Fruit fly (Drosophila melanogaster) whole organism, embryonic: Measurements from ENCODE around the gene CG4009.

Experiments used
- CG10321 ChIP-seq: fragments of 200-800 bp; sonication (Bioruptor generic); IDR thresholded peaks from 2 replicates; pipeline ENCODE4 v1.3.6; 2022; ENCODE audit warnings: missing biosample characterization, missing genetic modification characterization
- CG10959 ChIP-seq: fragments of 200-800 bp; sonication (Bioruptor generic); IDR thresholded peaks from 2 replicates; pipeline ENCODE4 v1.3.6; 2022; ENCODE audit warnings: missing biosample characterization, missing genetic modification characterization
- CG10979 ChIP-seq: fragments of 200-800 bp; sonication (Bioruptor generic); optimal IDR thresholded peaks from 2 replicates; lab custom pipeline; 2018; ENCODE audit warnings: missing biosample characterization, mild to moderate bottlenecking, missing genetic modification characterization, moderate library complexity
- CG12659 ChIP-seq: fragments of 200-800 bp; sonication (Bioruptor generic); optimal IDR thresholded peaks from 3 replicates; lab custom pipeline; 2017; ENCODE audit warnings: mild to moderate bottlenecking, missing biosample characterization, missing genetic modification reagents, missing genetic modification characterization
- CG13424 ChIP-seq: fragments of 200-800 bp; sonication (Bioruptor generic); optimal IDR thresholded peaks from 2 replicates; lab custom pipeline; 2019; ENCODE audit warnings: missing biosample characterization, mild to moderate bottlenecking, missing genetic modification characterization, moderate library complexity
- CG13775 ChIP-seq: fragments of 200-800 bp; sonication (Bioruptor generic); optimal IDR thresholded peaks from 3 replicates; lab custom pipeline; 2017; ENCODE audit warnings: missing biosample characterization, mild to moderate bottlenecking, missing genetic modification characterization
- CG14441 ChIP-seq: fragments of 200-800 bp; sonication (Bioruptor generic); IDR thresholded peaks from 2 replicates; pipeline ENCODE4 v1.3.6; 2022; ENCODE audit warnings: missing biosample characterization, missing genetic modification characterization
- CG14667 ChIP-seq: fragments of 200-800 bp; sonication (Bioruptor generic); IDR thresholded peaks from 2 replicates; pipeline ENCODE4 v1.3.6; 2022; ENCODE audit warnings: missing biosample characterization, missing genetic modification characterization
- CG14710 ChIP-seq: fragments of 200-800 bp; sonication (Bioruptor generic); optimal IDR thresholded peaks from 3 replicates; lab custom pipeline; 2019; ENCODE audit warnings: missing biosample characterization, mild to moderate bottlenecking, missing genetic modification characterization, moderate library complexity
- CG15696 ChIP-seq: fragments of 200-800 bp; sonication (Bioruptor generic); optimal IDR thresholded peaks from 2 replicates; lab custom pipeline; 2019; ENCODE audit warnings: missing biosample characterization, mild to moderate bottlenecking, missing genetic modification characterization, moderate library complexity
- CG1603 ChIP-seq: fragments of 200-800 bp; sonication (Bioruptor generic); optimal IDR thresholded peaks from 2 replicates; lab custom pipeline; 2019; ENCODE audit warnings: missing biosample characterization, mild to moderate bottlenecking, missing genetic modification characterization, moderate library complexity
- CG31224 ChIP-seq: fragments of 200-800 bp; sonication (Bioruptor generic); IDR thresholded peaks from 2 replicates; pipeline ENCODE4 v1.3.6; 2022; ENCODE audit warnings: missing biosample characterization, missing genetic modification characterization
- CG6175 ChIP-seq: fragments of 200-800 bp; sonication (Bioruptor generic); IDR thresholded peaks from 3 replicates; pipeline ENCODE4 v1.3.6; 2022; ENCODE audit warnings: missing biosample characterization, missing genetic modification characterization
- CG6791 ChIP-seq: fragments of 200-800 bp; sonication (Bioruptor generic); IDR thresholded peaks from 3 replicates; pipeline ENCODE4 v1.3.6; 2022; ENCODE audit warnings: missing biosample characterization, missing genetic modification characterization; ENCODE audit not compliant: partially characterized antibody
- CG7271 ChIP-seq: fragments of 200-800 bp; sonication (Bioruptor generic); optimal IDR thresholded peaks from 2 replicates; lab custom pipeline; 2018; ENCODE audit warnings: missing biosample characterization, mild to moderate bottlenecking, missing genetic modification characterization, moderate library complexity
- CG8924 ChIP-seq: fragments of 200-800 bp; optimal IDR thresholded peaks from 3 replicates; lab custom pipeline; 2019; ENCODE audit warnings: missing biosample characterization, mild to moderate bottlenecking, missing genetic modification characterization, moderate library complexity
- CG9817 ChIP-seq: fragments of 200-800 bp; sonication (Bioruptor generic); optimal IDR thresholded peaks from 2 replicates; lab custom pipeline; 2018; ENCODE audit warnings: missing biosample characterization, mild to moderate bottlenecking, missing genetic modification characterization, moderate library complexity
- Gsc ChIP-seq: fragments of 200-800 bp; sonication (Bioruptor generic); IDR thresholded peaks from 2 replicates; pipeline ENCODE4 v1.3.6; 2022; ENCODE audit warnings: missing biosample characterization, missing genetic modification characterization
- H15 ChIP-seq: fragments of 200-800 bp; sonication (Bioruptor generic); IDR thresholded peaks from 3 replicates; pipeline ENCODE4 v1.3.6; 2022; ENCODE audit warnings: missing biosample characterization, missing genetic modification characterization
- Hr3 ChIP-seq: fragments of 200-800 bp; sonication (Bioruptor generic); optimal IDR thresholded peaks from 3 replicates; lab custom pipeline; 2016; ENCODE audit warnings: missing biosample characterization, missing genetic modification characterization
- Hr51 ChIP-seq, 2 experiments: fragments of 200-800 bp; sonication (Bioruptor generic); optimal IDR thresholded peaks; 2 replicates in 1 of 2; 3 replicates in 1 of 2; lab custom pipeline; 2016 to 2018; ENCODE audit warnings: missing biosample characterization in 2 of 2, missing genetic modification characterization in 2 of 2, mild to moderate bottlenecking in 1 of 2, moderate library complexity in 1 of 2
- Mad ChIP-seq: fragments of 200-800 bp; sonication (Bioruptor generic); optimal IDR thresholded peaks from 2 replicates; lab custom pipeline; 2016; ENCODE audit warnings: missing biosample characterization, missing genetic modification characterization
- NK7.1 ChIP-seq: fragments of 200-800 bp; sonication (Bioruptor generic); optimal IDR thresholded peaks from 3 replicates; lab custom pipeline; 2016; ENCODE audit warnings: missing biosample characterization, missing genetic modification characterization
- Nf-YC ChIP-seq: fragments of 200-800 bp; optimal IDR thresholded peaks from 3 replicates; lab custom pipeline; 2019; ENCODE audit warnings: missing biosample characterization, mild to moderate bottlenecking, missing genetic modification characterization, moderate library complexity
- Six4 ChIP-seq: fragments of 200-800 bp; sonication (Bioruptor generic); optimal IDR thresholded peaks from 2 replicates; lab custom pipeline; 2016; ENCODE audit warnings: missing biosample characterization, missing genetic modification characterization
- Stat92E ChIP-seq, 3 experiments: fragments of >200 bp in 2 of 3; fragments of 200-800 bp in 1 of 3; sonication (Bioruptor generic) in 1 of 3; optimal IDR thresholded peaks; 2 replicates each; lab custom pipeline; 2017 to 2019; ENCODE audit warnings: missing biosample characterization in 3 of 3, missing genetic modification characterization in 3 of 3, mild to moderate bottlenecking in 1 of 3, moderate library complexity in 1 of 3
- Taf1 ChIP-seq: fragments of 200-800 bp; sonication (Bioruptor generic); IDR thresholded peaks from 2 replicates; pipeline ENCODE4 v1.3.6; 2022; ENCODE audit warnings: missing biosample characterization, missing genetic modification characterization
- Tbp ChIP-seq: fragments of >200 bp; optimal IDR thresholded peaks from 2 replicates; lab custom pipeline; 2018; ENCODE audit warnings: missing biosample characterization, missing genetic modification characterization
- abd-A ChIP-seq: fragments of 200-800 bp; sonication (Bioruptor generic); optimal IDR thresholded peaks from 3 replicates; lab custom pipeline; 2019; ENCODE audit warnings: missing biosample characterization, mild to moderate bottlenecking, missing genetic modification characterization, moderate library complexity
- bab2 ChIP-seq: fragments of 200-800 bp; sonication (Bioruptor generic); optimal IDR thresholded peaks from 2 replicates; lab custom pipeline; 2016; ENCODE audit warnings: missing biosample characterization, missing genetic modification characterization
- btn ChIP-seq: fragments of 200-800 bp; sonication (Bioruptor generic); optimal IDR thresholded peaks from 2 replicates; lab custom pipeline; 2016; ENCODE audit warnings: missing biosample characterization, missing genetic modification characterization
- cad ChIP-seq: fragments of >200 bp; optimal IDR thresholded peaks from 2 replicates; lab custom pipeline; 2017; ENCODE audit warnings: missing biosample characterization, missing genetic modification characterization
- chif ChIP-seq, 2 experiments: fragments of 200-800 bp; sonication (Bioruptor generic); optimal IDR thresholded peaks; 3 replicates each; lab custom pipeline; 2016; ENCODE audit warnings: missing biosample characterization in 2 of 2, missing genetic modification characterization in 2 of 2
- chm ChIP-seq: fragments of 200-800 bp; sonication (Bioruptor generic); IDR thresholded peaks from 2 replicates; pipeline ENCODE4 v1.3.6; 2022; ENCODE audit warnings: missing biosample characterization, missing genetic modification characterization
- chn ChIP-seq: fragments of 200-800 bp; sonication (Bioruptor generic); optimal IDR thresholded peaks from 2 replicates; lab custom pipeline; 2016; ENCODE audit warnings: missing biosample characterization, missing genetic modification characterization
- crp ChIP-seq, 2 experiments: fragments of 200-800 bp; sonication (Bioruptor generic); optimal IDR thresholded peaks; 2 replicates in 1 of 2; 3 replicates in 1 of 2; lab custom pipeline; 2017; ENCODE audit warnings: missing biosample characterization in 2 of 2, missing genetic modification characterization in 2 of 2, mild to moderate bottlenecking in 1 of 2, moderate library complexity in 1 of 2
- da ChIP-seq: fragments of 200-800 bp; sonication (Bioruptor generic); optimal IDR thresholded peaks from 2 replicates; lab custom pipeline; 2016; ENCODE audit warnings: missing biosample characterization, missing genetic modification characterization
- exex ChIP-seq: fragments of 200-800 bp; sonication (Bioruptor generic); optimal IDR thresholded peaks from 4 replicates; lab custom pipeline; 2018; ENCODE audit warnings: missing biosample characterization, mild to moderate bottlenecking, missing genetic modification characterization, moderate library complexity
- fd102C ChIP-seq: fragments of 200-800 bp; sonication (Bioruptor generic); optimal IDR thresholded peaks from 2 replicates; lab custom pipeline; 2018; ENCODE audit warnings: missing biosample characterization, mild to moderate bottlenecking, missing genetic modification characterization, moderate library complexity
- fu2 ChIP-seq: fragments of 200-800 bp; sonication (Bioruptor generic); optimal IDR thresholded peaks from 2 replicates; lab custom pipeline; 2016; ENCODE audit warnings: missing biosample characterization, missing genetic modification characterization
- h ChIP-seq: fragments of >200 bp; optimal IDR thresholded peaks from 2 replicates; lab custom pipeline; 2017
- hth ChIP-seq: fragments of >200 bp; optimal IDR thresholded peaks from 2 replicates; lab custom pipeline; 2017; ENCODE audit warnings: inconsistent platforms
- kni ChIP-seq: fragments of 200-800 bp; sonication (Bioruptor generic); optimal IDR thresholded peaks from 3 replicates; lab custom pipeline; 2017; ENCODE audit warnings: mild to moderate bottlenecking, missing biosample characterization, missing genetic modification reagents, missing genetic modification characterization
- lola ChIP-seq, 3 experiments: fragments of >200 bp in 2 of 3; fragments of 200-800 bp in 1 of 3; sonication (Bioruptor generic) in 1 of 3; optimal IDR thresholded peaks; 2 replicates each; lab custom pipeline; 2017 to 2019; ENCODE audit warnings: missing biosample characterization in 3 of 3, missing genetic modification characterization in 3 of 3, mild to moderate bottlenecking in 1 of 3, moderate library complexity in 1 of 3
- salm ChIP-seq: fragments of 200-800 bp; sonication (Bioruptor generic); optimal IDR thresholded peaks from 2 replicates; lab custom pipeline; 2018; ENCODE audit warnings: missing biosample characterization, mild to moderate bottlenecking, missing genetic modification characterization
- sd ChIP-seq: fragments of 200-800 bp; sonication (Bioruptor generic); optimal IDR thresholded peaks from 3 replicates; lab custom pipeline; 2018; ENCODE audit warnings: missing biosample characterization, mild to moderate bottlenecking, missing genetic modification characterization, moderate library complexity
- sens-2 ChIP-seq: fragments of 200-800 bp; sonication (Bioruptor generic); IDR thresholded peaks from 2 replicates; pipeline ENCODE4 v1.3.6; 2022; ENCODE audit warnings: missing biosample characterization, missing genetic modification characterization
- tio ChIP-seq: fragments of 200-800 bp; sonication (Bioruptor generic); optimal IDR thresholded peaks from 2 replicates; lab custom pipeline; 2017; ENCODE audit warnings: missing biosample characterization, missing genetic modification characterization, inconsistent platforms
- toy ChIP-seq: fragments of 200-800 bp; sonication (Bioruptor generic); IDR thresholded peaks from 2 replicates; pipeline ENCODE4 v1.3.6; 2022; ENCODE audit warnings: missing biosample characterization, missing genetic modification characterization
- z ChIP-seq: fragments of 200-800 bp; sonication (Bioruptor generic); IDR thresholded peaks from 3 replicates; pipeline ENCODE4 v1.3.6; 2022; ENCODE audit warnings: missing biosample characterization, missing genetic modification characterization
- zfh1 ChIP-seq: fragments of 200-800 bp; sonication (Bioruptor generic); IDR thresholded peaks from 3 replicates; pipeline ENCODE4 v1.3.6; 2022; ENCODE audit warnings: missing biosample characterization, missing genetic modification characterization

CG4009 gene

dm6 chr3R:17079859-17080255, 44.0 kb upstream of the CG4009 start, which contains the start of the genes Keap1 and kuk (continued):
- TF ChIP-seq CG7271 (peak; percentile 17), Six4 (GFP tag; lab: Kevin White, UChicago) (no peak), CG15696 (tag; lab: Kevin White, UChicago) (peak; percentile 32), z (GFP tag; lab: Robert Waterston, UW) (no peak), kni (GFP tag; lab: Kevin White, UChicago) (no peak), da (GFP tag; lab: Kevin White, UChicago) (peak; percentile 3), chif (GFP tag; optimal IDR thresholded peaks at IDR 0.05; lab: Kevin White, UChicago) (peak; percentile 44 to 65), Taf1 (GFP tag; lab: Robert Waterston, UW) (no peak), abd-A (tag; lab: Kevin White, UChicago) (no peak), CG1603 (tag; lab: Kevin White, UChicago) (peak; percentile 57), CG9817 (peak; percentile 54), sd (peak; percentile 43), CG14710 (peak; percentile 82), H15 (no peak), CG8924 (tag; lab: Kevin White, UChicago) (no peak), crp (GFP tag; optimal IDR thresholded peaks at IDR 0.05; lab: Kevin White, UChicago) (peak; percentile 5 to 81), tio (GFP tag; lab: Kevin White, UChicago) (peak; percentile 64), fu2 (GFP tag; lab: Kevin White, UChicago) (peak; percentile 63), CG6791 (GFP tag; lab: Robert Waterston, UW) (peak; percentile 75), Nf-YC (tag; lab: Kevin White, UChicago) (peak; percentile 28), Gsc (GFP tag; lab: Robert Waterston, UW) (no peak), hth (no peak), CG14667 (GFP tag; lab: Robert Waterston, UW) (no peak), toy (GFP tag; lab: Robert Waterston, UW) (no peak), cad (GFP tag; lab: Kevin White, UChicago) (no peak), Hr51 (GFP tag; optimal IDR thresholded peaks at IDR 0.05; lab: Kevin White, UChicago) (peak in 1 of 2 experiments; percentile 69), CG10979 (tag; lab: Kevin White, UChicago) (no peak), NK7.1 (GFP tag; lab: Kevin White, UChicago) (no peak), sens-2 (GFP tag; lab: Robert Waterston, UW) (no peak), h (no peak), Mad (GFP tag; lab: Kevin White, UChicago) (peak; percentile 72), CG6175 (no peak), CG13424 (tag; lab: Kevin White, UChicago) (peak; percentile 19), Stat92E (GFP tag; optimal IDR thresholded peaks at IDR 0.05; lab: Kevin White, UChicago) (no peak), CG13775 (peak; percentile 53), CG10321 (GFP tag; lab: Robert Waterston, UW) (no peak), lola (GFP tag; optimal IDR thresholded peaks at IDR 0.05; lab: Kevin White, UChicago) (no peak), CG31224 (GFP tag; lab: Robert Waterston, UW) (0 out of 2 replicates have a peak, but pooled peaks have one; percentile 32), Tbp (peak; percentile 20), salm (tag; lab: Kevin White, UChicago) (no peak), fd102C (GFP tag; lab: Kevin White, UChicago) (no peak), chn (GFP tag; lab: Kevin White, UChicago) (peak; percentile 50), Hr3 (peak; percentile 64), CG10959 (GFP tag; lab: Robert Waterston, UW) (no peak), chm (GFP tag; lab: Robert Waterston, UW) (no peak), btn (GFP tag; lab: Kevin White, UChicago) (no peak), exex (tag; lab: Kevin White, UChicago) (no peak), zfh1 (GFP tag; lab: Robert Waterston, UW) (peak; percentile 63; the same call in 1 of the 3 replicates), CG14441 (peak; percentile 57; the same call in 1 of the 2 replicates), CG12659 (GFP tag; lab: Kevin White, UChicago) (peak; percentile 75), bab2 (GFP tag; lab: Kevin White, UChicago) (peak; percentile 57)
